Worm (Caenorhabditis elegans) whole organism, mixed stage, embryonic: ENCODE results near the gene srt-5.

ENCODE experiments used
- ceh-83 ChIP-seq: fragments of 200-800 bp; sonication (Bioruptor generic); optimal IDR thresholded peaks from 2 replicates; lab custom pipeline; 2018; ENCODE audit warnings: mild to moderate bottlenecking, missing genetic modification characterization, missing compliant biosample characterization
- ces-1 ChIP-seq: fragments of 150-350 bp; optimal IDR thresholded peaks from 2 replicates; lab custom pipeline; 2014; ENCODE audit warnings: missing biosample characterization, missing genetic modification reagents, missing genetic modification characterization
- elt-1 ChIP-seq: sonication (generic microtip); optimal IDR thresholded peaks from 2 replicates; lab custom pipeline; 2017; ENCODE audit warnings: missing genetic modification characterization, mild to moderate bottlenecking, missing compliant biosample characterization, antibody characterized with exemption, moderate library complexity, borderline replicate concordance; ENCODE audit not compliant: insufficient read depth
- lin-13 ChIP-seq: fragments of 150-350 bp; optimal IDR thresholded peaks from 2 replicates; lab custom pipeline; 2014; ENCODE audit warnings: missing biosample characterization, missing genetic modification characterization
- lin-32 ChIP-seq: fragments of 200-800 bp; sonication (Bioruptor generic); optimal IDR thresholded peaks from 2 replicates; lab custom pipeline; 2018; ENCODE audit warnings: mild to moderate bottlenecking, missing genetic modification characterization, missing compliant biosample characterization
- lsy-2 ChIP-seq: fragments of 150-350 bp; optimal IDR thresholded peaks from 2 replicates; lab custom pipeline; 2014; ENCODE audit warnings: missing biosample characterization, missing genetic modification characterization
- nhr-12 ChIP-seq: fragments of 150-350 bp; optimal IDR thresholded peaks from 2 replicates; lab custom pipeline; 2014; ENCODE audit warnings: missing biosample characterization, missing genetic modification characterization
- nhr-237 ChIP-seq: fragments of 150-350 bp; optimal IDR thresholded peaks from 2 replicates; lab custom pipeline; 2014; ENCODE audit warnings: missing biosample characterization, missing genetic modification characterization
- snpc-4 ChIP-seq: fragments of 150-350 bp; optimal IDR thresholded peaks from 2 replicates; lab custom pipeline; 2014; ENCODE audit warnings: missing biosample characterization, missing genetic modification characterization
- tbx-8 ChIP-seq: fragments of 200-800 bp; sonication (Bioruptor generic); optimal IDR thresholded peaks from 2 replicates; lab custom pipeline; 2018; ENCODE audit warnings: mild to moderate bottlenecking, missing genetic modification characterization, moderate library complexity, missing compliant biosample characterization
- unc-39 ChIP-seq: fragments of 150-350 bp; optimal IDR thresholded peaks from 2 replicates; lab custom pipeline; 2014; ENCODE audit warnings: missing biosample characterization, missing genetic modification characterization
- unc-62 ChIP-seq: fragments of 150-350 bp; optimal IDR thresholded peaks from 2 replicates; lab custom pipeline; 2014; ENCODE audit warnings: missing biosample characterization, missing genetic modification reagents, missing genetic modification characterization
- ztf-11 ChIP-seq: fragments of 150-350 bp; optimal IDR thresholded peaks from 2 replicates; lab custom pipeline; 2014; ENCODE audit warnings: missing biosample characterization, missing genetic modification characterization

DNA sequence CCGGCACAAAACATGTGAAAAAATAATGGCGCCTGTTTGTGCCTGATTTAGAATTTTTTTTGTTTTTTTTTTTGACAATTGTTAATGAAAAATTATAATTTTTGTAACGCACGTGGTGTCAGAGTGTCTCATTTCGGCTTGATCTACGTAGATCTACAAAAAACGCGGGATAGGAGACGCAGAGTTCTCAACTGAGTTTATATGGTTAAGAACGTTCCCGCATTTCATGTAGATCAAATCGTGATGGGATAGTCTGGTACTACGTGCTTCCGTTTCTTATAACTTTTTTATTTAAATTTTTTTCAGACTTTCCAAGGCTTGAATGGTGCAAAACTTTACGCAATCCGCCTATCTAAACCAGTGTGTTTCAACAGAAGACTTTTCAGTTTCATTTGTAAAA, 48.1 kb upstream of the srt-5 start, which contains the start of gene tat-6:
- TF ChIP-seq nhr-237 (tag; lab: Kevin White, UChicago) (no peak), unc-39 (tag; lab: Kevin White, UChicago) (no peak), tbx-8 (no peak), unc-62 (GFP tag; lab: Kevin White, UChicago) (no peak), ztf-11 (tag; lab: Kevin White, UChicago) (no peak), lin-32 (GFP tag; lab: Kevin White, UChicago) (no peak), ces-1 (no peak), snpc-4 (tag; lab: Kevin White, UChicago) (no peak), nhr-12 (no peak), lin-13 (no peak), elt-1 (tag; lab: Kevin White, UChicago) (no peak), ceh-83 (GFP tag; lab: Kevin White, UChicago) (no peak), lsy-2 (tag; lab: Kevin White, UChicago) (no peak)
